Worm (Caenorhabditis elegans): ENCODE measurements around the gene sur-7.

The sur-7 gene

DNA sequence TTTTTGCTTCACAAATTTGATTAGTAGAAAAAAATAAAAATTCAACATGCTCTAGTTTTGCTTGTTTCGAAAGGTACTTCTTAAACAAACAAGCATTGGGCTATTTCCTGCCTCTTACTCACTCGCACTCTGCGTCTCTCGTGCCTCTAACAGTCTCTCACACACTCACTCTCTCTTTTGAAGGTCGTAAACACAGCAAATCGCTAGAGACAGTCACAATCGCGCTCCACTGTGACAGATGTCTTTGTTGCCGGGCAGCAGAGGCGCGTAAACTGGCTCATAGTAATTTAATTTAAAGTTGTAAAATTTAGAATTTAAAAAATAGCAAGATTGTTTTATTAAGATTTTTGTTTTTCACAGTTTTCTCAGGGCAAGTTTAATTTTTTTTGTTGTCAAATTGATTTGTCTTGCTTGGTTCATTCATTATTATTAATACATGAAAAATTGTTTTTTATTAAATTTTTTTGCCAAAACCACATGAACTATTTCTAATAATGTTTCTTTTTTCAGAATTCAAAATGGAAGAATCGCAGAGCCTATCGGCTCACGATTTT, 44.4 kb upstream of the sur-7 start, which contains the start of gene taf-3:
TSS of gene taf-3 (plus strand) at position 504 of the 554 bp plus-strand sequence.
- TF ChIP-seq lin-26 (GFP tag; IDR thresholded peaks at IDR 0.05) (0 out of 2 replicates have a peak, but pooled peaks have one; percentile 21), attf-5 (GFP tag; optimal IDR thresholded peaks at IDR 0.05) (peak; percentile 14), madf-6 (GFP tag; IDR thresholded peaks at IDR 0.05) (no peak), F49E8.2 (tag; optimal IDR thresholded peaks at IDR 0.05; ENCODE audit: insufficient read depth) (no peak), T26A5.8 (tag; optimal IDR thresholded peaks at IDR 0.05) (no peak), F10E7.11 (tag; optimal IDR thresholded peaks at IDR 0.05) (no peak), repo-1 (tag; optimal IDR thresholded peaks at IDR 0.05) (no peak), nhr-80 (tag; optimal IDR thresholded peaks at IDR 0.05) (peak; percentile 47), nhr-27 (tag; optimal IDR thresholded peaks at IDR 0.05) (no peak), ceh-27 (GFP tag; optimal IDR thresholded peaks at IDR 0.05) (peak; percentile 51), xnd-1 (tag; optimal IDR thresholded peaks at IDR 0.05) (no peak), mcd-1 (GFP tag; IDR thresholded peaks at IDR 0.05) (peak; percentile 47; the same call in 1 of the 2 replicates), dox-1 (GFP tag; IDR thresholded peaks at IDR 0.05) (peak; percentile 38; the same call in 1 of the 2 replicates), lsl-1 (GFP tag; optimal IDR thresholded peaks at IDR 0.05) (no peak), hmg-1.2 (GFP tag; IDR thresholded peaks at IDR 0.05) (peak; percentile 85), ztf-28 (GFP tag; IDR thresholded peaks at IDR 0.05) (no peak), bed-2 (GFP tag; IDR thresholded peaks at IDR 0.05) (no peak), snpc-4 (GFP tag; optimal IDR thresholded peaks at IDR 0.05) (no peak), snpc-4 (tag; optimal IDR thresholded peaks at IDR 0.05) (peak in 1 of 4 experiments; percentile 26), ztf-25 (GFP tag; IDR thresholded peaks at IDR 0.05) (no peak), Y53G8AR.9 (GFP tag; conservative IDR thresholded peaks at IDR 0.05) (0 out of 2 replicates have a peak, but pooled peaks have one; percentile 11), ama-1 (optimal IDR thresholded peaks at IDR 0.05) (no peak), ama-1 (GFP tag; optimal IDR thresholded peaks at IDR 0.05) (no peak), die-1 (tag; optimal IDR thresholded peaks at IDR 0.05) (no peak)

ce11 chrX:16335396-16335795, 41.0 kb upstream of the sur-7 start:
- peak; percentile 63; the same call in 1 of the 2 replicates for TF ChIP-seq zfh-2 (GFP tag; conservative IDR thresholded peaks at IDR 0.05)
- no peak for TF ChIP-seq ets-4 (GFP tag; optimal IDR thresholded peaks at IDR 0.05)

DNA sequence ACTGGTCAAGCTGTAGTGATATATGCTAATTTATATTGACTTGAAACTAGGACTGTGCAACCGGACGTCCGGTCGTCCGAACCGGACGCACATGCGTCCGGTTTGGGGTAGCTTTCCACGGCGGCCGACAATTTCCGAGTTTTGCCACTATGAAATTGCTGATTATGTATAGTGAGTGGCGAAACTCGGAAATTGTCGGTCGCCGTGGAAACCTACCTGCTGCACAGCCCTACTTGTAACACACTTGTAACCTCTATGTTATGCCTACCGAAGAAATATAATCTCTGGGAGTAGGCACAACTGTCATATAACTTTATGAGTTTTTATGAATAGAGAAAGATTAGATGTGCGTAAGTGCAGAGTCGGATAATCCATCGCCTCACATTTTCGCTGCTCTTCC, 39.4 kb upstream of the sur-7 start:
- TF ChIP-seq snpc-4 (GFP tag; optimal IDR thresholded peaks at IDR 0.05) (no peak), snpc-4 (tag; optimal IDR thresholded peaks at IDR 0.05) (peak in 3 of 4 experiments; percentile 63 to 85 (median 77)), ztf-3 (GFP tag; optimal IDR thresholded peaks at IDR 0.05) (no peak)

- TF ChIP-seq ceh-91 (GFP tag; IDR thresholded peaks at IDR 0.05) (no peak), lin-26 (GFP tag; IDR thresholded peaks at IDR 0.05) (no peak), hsf-1 (GFP tag; IDR thresholded peaks at IDR 0.05) (no peak), ekl-4 (GFP tag; IDR thresholded peaks at IDR 0.05) (no peak), nhr-80 (tag; optimal IDR thresholded peaks at IDR 0.05) (peak; percentile 85), die-1 (tag; optimal IDR thresholded peaks at IDR 0.05) (no peak), pha-4 (tag; optimal IDR thresholded peaks at IDR 0.05) (peak; percentile 33), cebp-1 (GFP tag; IDR thresholded peaks at IDR 0.05) (no peak), cebp-1 (tag; optimal IDR thresholded peaks at IDR 0.05) (peak; percentile 48), F57A8.1 (GFP tag; optimal IDR thresholded peaks at IDR 0.05) (no peak), efl-1 (GFP tag; optimal IDR thresholded peaks at IDR 0.05) (no peak), akir-1 (GFP tag; optimal IDR thresholded peaks at IDR 0.05) (no peak), T07F8.4 (tag; optimal IDR thresholded peaks at IDR 0.05) (no peak), nfya-1 (tag; optimal IDR thresholded peaks at IDR 0.05; ENCODE audit: borderline replicate concordance, insufficient read depth) (no peak), ztf-28 (GFP tag; IDR thresholded peaks at IDR 0.05) (no peak), F33H1.4 (GFP tag; IDR thresholded peaks at IDR 0.05) (no peak), dox-1 (GFP tag; IDR thresholded peaks at IDR 0.05) (peak; percentile 51; the same call in 1 of the 2 replicates)
These were observed 39.0 kb upstream of the sur-7 start for ce11 chrX:16337399-16337798.
